Worm (Caenorhabditis elegans) whole organism, L1 larva: ENCODE data around the gene bus-19.
"Not testable (repeated sequence)": the region's sequence is repeated elsewhere in the genome, so short reads cannot be mapped to it uniquely, and the experiment has no call there.

ENCODE experiments used
- aly-2 ChIP-seq: fragments of 150-350 bp; optimal IDR thresholded peaks from 2 replicates; lab custom pipeline; 2014; ENCODE audit warnings: missing biosample characterization, missing genetic modification characterization
- ceh-82 ChIP-seq, 3 experiments: fragments of 150-350 bp in 1 of 3; sonication (generic microtip) in 2 of 3; optimal IDR thresholded peaks; 2 replicates each; lab custom pipeline; 2014 to 2017; ENCODE audit warnings: missing biosample characterization in 3 of 3, missing genetic modification characterization in 3 of 3
- ces-1 ChIP-seq: fragments of 150-350 bp; optimal IDR thresholded peaks from 2 replicates; lab custom pipeline; 2014; ENCODE audit warnings: missing biosample characterization, missing genetic modification reagents, missing genetic modification characterization
- dpl-1 ChIP-seq, 3 experiments: fragments of 150-350 bp in 2 of 3; sonication (generic microtip) in 1 of 3; optimal IDR thresholded peaks; 2 replicates each; lab custom pipeline; 2014 to 2017; ENCODE audit warnings: missing biosample characterization in 3 of 3, missing genetic modification characterization in 3 of 3, missing genetic modification reagents in 3 of 3
- jun-1 ChIP-seq: fragments of 150-350 bp; optimal IDR thresholded peaks from 2 replicates; lab custom pipeline; 2014; ENCODE audit warnings: missing biosample characterization, missing genetic modification reagents, missing genetic modification characterization
- lin-13 ChIP-seq: fragments of 150-350 bp; optimal IDR thresholded peaks from 2 replicates; lab custom pipeline; 2014; ENCODE audit warnings: missing biosample characterization, missing genetic modification reagents, missing genetic modification characterization
- lsy-2 ChIP-seq, 2 experiments: fragments of 150-350 bp; optimal IDR thresholded peaks; 2 replicates each; lab custom pipeline; 2014; ENCODE audit warnings: missing biosample characterization in 2 of 2, missing genetic modification characterization in 2 of 2
- mdl-1 ChIP-seq, 2 experiments: fragments of 150-350 bp; optimal IDR thresholded peaks; 2 replicates each; lab custom pipeline; 2014 to 2017; ENCODE audit warnings: missing biosample characterization in 2 of 2, missing genetic modification characterization in 2 of 2, inconsistent platforms in 1 of 2
- snpc-4 ChIP-seq: fragments of 150-350 bp; optimal IDR thresholded peaks from 2 replicates; lab custom pipeline; 2014; ENCODE audit warnings: missing biosample characterization, missing genetic modification characterization

DNA sequence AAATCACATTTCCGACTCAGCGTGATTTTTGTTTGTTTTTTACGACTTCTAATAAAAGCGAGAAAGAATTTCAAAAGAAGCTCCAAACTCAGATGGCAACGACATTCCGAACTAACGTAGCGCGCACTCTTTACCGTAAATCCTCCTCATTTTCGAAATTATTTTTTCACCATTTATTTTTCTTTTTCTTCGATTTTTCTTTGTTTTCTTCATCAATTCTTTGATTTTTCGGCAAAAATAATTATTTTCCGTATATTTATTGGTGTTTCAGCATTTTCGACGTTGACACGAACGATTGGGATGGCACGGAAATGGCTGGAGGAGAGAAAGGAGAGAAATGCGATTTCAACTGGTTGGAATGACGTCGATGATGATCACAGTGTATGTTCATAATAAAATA, 6.2 kb upstream of the bus-19 start, which contains the start of gene T07F10.5:
- TF ChIP-seq ceh-82 (tag; optimal IDR thresholded peaks at IDR 0.05; lab: Kevin White, UChicago); aly-2; lsy-2 (tag; optimal IDR thresholded peaks at IDR 0.05; lab: Kevin White, UChicago); snpc-4 (tag; lab: Kevin White, UChicago); ces-1 (GFP tag; lab: Kevin White, UChicago); lin-13 (GFP tag; lab: Kevin White, UChicago); jun-1; mdl-1 (tag; optimal IDR thresholded peaks at IDR 0.05; lab: Kevin White, UChicago); dpl-1 (GFP tag; optimal IDR thresholded peaks at IDR 0.05; lab: Kevin White, UChicago): not testable (repeated sequence)
